Worm (Caenorhabditis elegans) whole organism, early embryonic: ENCODE measurements around the gene M03C11.9.

Experiments
- B0310.2 ChIP-seq: sonication (generic microtip); optimal IDR thresholded peaks from 2 replicates; lab custom pipeline; 2016; ENCODE audit warnings: mild to moderate bottlenecking, missing genetic modification characterization, missing compliant biosample characterization
- F13C5.2 ChIP-seq: sonication (generic microtip); optimal IDR thresholded peaks from 2 replicates; lab custom pipeline; 2017; ENCODE audit warnings: mild to moderate bottlenecking, missing genetic modification characterization, inconsistent platforms, missing compliant biosample characterization
- aly-1 ChIP-seq: sonication (generic microtip); optimal IDR thresholded peaks from 2 replicates; lab custom pipeline; 2016; ENCODE audit warnings: missing genetic modification characterization, missing compliant biosample characterization
- ama-1 ChIP-seq: fragments of 150-350 bp; optimal IDR thresholded peaks from 2 replicates; lab custom pipeline; 2014
- ceh-13 ChIP-seq: fragments of 200-800 bp; sonication (Bioruptor generic); optimal IDR thresholded peaks from 2 replicates; lab custom pipeline; 2018; ENCODE audit warnings: mild to moderate bottlenecking, missing genetic modification characterization, missing compliant biosample characterization
- ceh-36 ChIP-seq: sonication (generic microtip); optimal IDR thresholded peaks from 2 replicates; lab custom pipeline; 2016; ENCODE audit warnings: missing genetic modification characterization, inconsistent platforms, missing compliant biosample characterization
- ets-7 ChIP-seq: sonication (generic microtip); optimal IDR thresholded peaks from 2 replicates; lab custom pipeline; 2016; ENCODE audit warnings: missing genotype, missing genetic modification characterization, missing compliant biosample characterization
- flt-1 ChIP-seq: fragments of 200-800 bp; sonication (Bioruptor generic); IDR thresholded peaks from 2 replicates; pipeline ENCODE4 v1.3.6; 2022; ENCODE audit warnings: missing genetic modification characterization, missing compliant biosample characterization
- hmbx-1 ChIP-seq: sonication (generic microtip); optimal IDR thresholded peaks from 2 replicates; lab custom pipeline; 2016; ENCODE audit warnings: mild to moderate bottlenecking, missing genetic modification characterization, missing compliant biosample characterization
- hmg-4 ChIP-seq: fragments of 200-800 bp; sonication (Bioruptor generic); optimal IDR thresholded peaks from 2 replicates; lab custom pipeline; 2018; ENCODE audit warnings: mild to moderate bottlenecking, missing genetic modification characterization, missing compliant biosample characterization
- hnd-1 ChIP-seq: sonication (generic microtip); optimal IDR thresholded peaks from 2 replicates; lab custom pipeline; 2016; ENCODE audit warnings: missing genetic modification characterization, missing compliant biosample characterization
- pes-1 ChIP-seq: fragments of 200-800 bp; sonication (Bioruptor generic); IDR thresholded peaks from 2 replicates; pipeline ENCODE4 v1.3.6; 2022; ENCODE audit warnings: missing genetic modification reagents, missing genetic modification characterization, missing compliant biosample characterization
- scrt-1 ChIP-seq: fragments of 200-800 bp; sonication (Bioruptor generic); IDR thresholded peaks from 2 replicates; pipeline ENCODE4 v1.3.6; 2022; ENCODE audit warnings: missing genetic modification characterization, missing compliant biosample characterization
- sea-1 ChIP-seq: fragments of 200-800 bp; sonication (Bioruptor generic); conservative IDR thresholded peaks from 2 replicates; pipeline ENCODE4 v1.3.6; 2022; ENCODE audit warnings: missing genetic modification characterization, missing compliant biosample characterization
- tbx-11 ChIP-seq: fragments of 200-800 bp; sonication (Bioruptor generic); IDR thresholded peaks from 2 replicates; pipeline ENCODE4 v1.3.6; 2022; ENCODE audit warnings: missing genetic modification characterization, missing compliant biosample characterization
- tbx-37 ChIP-seq: fragments of 200-800 bp; sonication (Bioruptor generic); conservative IDR thresholded peaks from 2 replicates; pipeline ENCODE4 v1.3.6; 2022; ENCODE audit warnings: missing genetic modification reagents, missing genetic modification characterization, missing compliant biosample characterization
- tra-4 ChIP-seq: sonication (generic microtip); optimal IDR thresholded peaks from 2 replicates; lab custom pipeline; 2017; ENCODE audit warnings: missing genetic modification characterization, missing compliant biosample characterization

M03C11.9 gene

ce11 chrIII:10355382-10355781 lies 36.1 kb downstream of the M03C11.9 start, which contains the start of gene spp-1:
TSS of gene spp-1 (minus strand) at chrIII:10355668.
- no peak for TF ChIP-seq scrt-1 (GFP tag; lab: Robert Waterston, UW)

ce11 chrIII:10354591-10354990 lies 36.9 kb downstream of the M03C11.9 start:
- TF ChIP-seq aly-1 (no peak), B0310.2 (tag; lab: Kevin White, UChicago) (no peak), hmg-4 (GFP tag; lab: Kevin White, UChicago) (no peak), pes-1 (GFP tag; lab: Robert Waterston, UW) (no peak), flt-1 (no peak), F13C5.2 (tag; lab: Kevin White, UChicago) (no peak), hmbx-1 (tag; lab: Kevin White, UChicago) (no peak), ceh-36 (tag; lab: Kevin White, UChicago) (no peak), scrt-1 (GFP tag; lab: Robert Waterston, UW) (no peak), ceh-13 (GFP tag; lab: Kevin White, UChicago) (no peak), tra-4 (no peak), sea-1 (GFP tag; lab: Robert Waterston, UW) (no peak)

- TF ChIP-seq flt-1 (no peak), ets-7 (no peak), ceh-13 (GFP tag; lab: Kevin White, UChicago) (no peak), ama-1 (lab: Kevin White, UChicago) (no peak)
Observed at ce11 chrIII:10353423-10353822, 38.1 kb downstream of the M03C11.9 start.

ce11 chrIII:10351595-10352207 lies 39.8 kb downstream of the M03C11.9 start, which contains the start of gene T07C4.3:
TSS of gene T07C4.3 (plus strand) at chrIII:10352157.
- TF ChIP-seq pes-1 (GFP tag; lab: Robert Waterston, UW) (no peak), aly-1 (no peak), scrt-1 (GFP tag; lab: Robert Waterston, UW) (no peak), tra-4 (no peak), B0310.2 (tag; lab: Kevin White, UChicago) (no peak), ceh-13 (GFP tag; lab: Kevin White, UChicago) (no peak), ama-1 (lab: Kevin White, UChicago) (no peak), hmbx-1 (tag; lab: Kevin White, UChicago) (no peak), F13C5.2 (tag; lab: Kevin White, UChicago) (no peak), tbx-11 (no peak), flt-1 (no peak), ceh-36 (tag; lab: Kevin White, UChicago) (no peak), hmg-4 (GFP tag; lab: Kevin White, UChicago) (no peak), ets-7 (no peak), hnd-1 (tag; lab: Kevin White, UChicago) (no peak)

- TF ChIP-seq B0310.2 (tag; lab: Kevin White, UChicago) (no peak), flt-1 (no peak)
Observed at ce11 chrIII:10347049-10347448, 44.5 kb downstream of the M03C11.9 start, which contains the start of gene tbx-8. TSS of gene tbx-8 (plus strand) at chrIII:10347349.

- TF ChIP-seq ceh-36 (tag; lab: Kevin White, UChicago) (no peak), pes-1 (GFP tag; lab: Robert Waterston, UW) (no peak), ceh-13 (GFP tag; lab: Kevin White, UChicago) (no peak), F13C5.2 (tag; lab: Kevin White, UChicago) (no peak), hmbx-1 (tag; lab: Kevin White, UChicago) (no peak), flt-1 (no peak), aly-1 (no peak), sea-1 (GFP tag; lab: Robert Waterston, UW) (no peak), B0310.2 (tag; lab: Kevin White, UChicago) (no peak), ama-1 (lab: Kevin White, UChicago) (no peak), hmg-4 (GFP tag; lab: Kevin White, UChicago) (no peak), hnd-1 (tag; lab: Kevin White, UChicago) (no peak), tra-4 (no peak), tbx-11 (no peak), tbx-37 (GFP tag; lab: Robert Waterston, UW) (no peak), scrt-1 (GFP tag; lab: Robert Waterston, UW) (no peak), ets-7 (no peak)
Observed at ce11 chrIII:10344762-10345161, 46.8 kb downstream of the M03C11.9 start.

ce11 chrIII:10341758-10342157 lies 49.8 kb downstream of the M03C11.9 start, which contains the start of gene tbx-9:
TSS of gene tbx-9 (minus strand) at chrIII:10341858.
- TF ChIP-seq ceh-36 (tag; lab: Kevin White, UChicago) (no peak), hmg-4 (GFP tag; lab: Kevin White, UChicago) (no peak), pes-1 (GFP tag; lab: Robert Waterston, UW) (no peak), F13C5.2 (tag; lab: Kevin White, UChicago) (no peak), ama-1 (lab: Kevin White, UChicago) (no peak), tra-4 (no peak), tbx-11 (no peak), aly-1 (no peak)

ce11 chrIII:10339949-10340348 lies 51.6 kb downstream of the M03C11.9 start:
- TF ChIP-seq tbx-11, result no peak
- TF ChIP-seq scrt-1 (GFP tag; lab: Robert Waterston, UW), result no peak
- no peak for TF ChIP-seq ceh-13 (GFP tag; lab: Kevin White, UChicago)
